Worm (Caenorhabditis elegans) whole organism, young adult: ENCODE measurements around the gene jmjd-3.3.

Experiments
- B0019.2 ChIP-seq: fragments of 200-800 bp; sonication (Bioruptor generic); conservative IDR thresholded peaks from 2 replicates; pipeline ENCODE4 v1.3.6; 2022; ENCODE audit warnings: missing genetic modification reagents, missing genetic modification characterization, missing compliant biosample characterization
- B0336.3 ChIP-seq: fragments of 200-800 bp; sonication (Bioruptor generic); IDR thresholded peaks from 2 replicates; pipeline ENCODE4 v1.3.6; 2022; ENCODE audit warnings: missing genetic modification characterization, missing compliant biosample characterization
- C06A6.2 ChIP-seq: fragments of 200-800 bp; sonication (Bioruptor generic); conservative IDR thresholded peaks from 2 replicates; pipeline ENCODE4 v1.3.6; 2022; ENCODE audit warnings: missing genetic modification characterization, missing compliant biosample characterization
- D2030.7 ChIP-seq: fragments of 200-800 bp; sonication (Bioruptor generic); IDR thresholded peaks from 2 replicates; pipeline ENCODE4 v1.3.6; 2022; ENCODE audit warnings: missing genetic modification reagents, missing genetic modification characterization, missing compliant biosample characterization
- F37B4.10 ChIP-seq: fragments of 200-800 bp; sonication (Bioruptor generic); IDR thresholded peaks from 2 replicates; pipeline ENCODE4 v1.3.6; 2022; ENCODE audit warnings: missing genetic modification characterization, missing compliant biosample characterization
- F52B5.7 ChIP-seq: sonication (generic microtip); optimal IDR thresholded peaks from 2 replicates; lab custom pipeline; 2016; ENCODE audit warnings: mild to moderate bottlenecking, missing genetic modification characterization, missing compliant biosample characterization
- F57C9.4 ChIP-seq: sonication (generic microtip); optimal IDR thresholded peaks from 2 replicates; lab custom pipeline; 2017; ENCODE audit warnings: mild to moderate bottlenecking, missing genetic modification characterization, missing compliant biosample characterization
- Y56A3A.18 ChIP-seq: fragments of 200-800 bp; sonication (Bioruptor generic); IDR thresholded peaks from 2 replicates; pipeline ENCODE4 v1.3.6; 2022; ENCODE audit warnings: missing genetic modification reagents, missing genetic modification characterization, missing compliant biosample characterization
- Y67H2A.10 ChIP-seq: fragments of 200-800 bp; sonication (Bioruptor generic); conservative IDR thresholded peaks from 2 replicates; pipeline ENCODE4 v1.3.6; 2022; ENCODE audit warnings: missing genetic modification reagents, missing genetic modification characterization, missing compliant biosample characterization
- ZK185.1 ChIP-seq: sonication (generic microtip); optimal IDR thresholded peaks from 2 replicates; lab custom pipeline; 2016; ENCODE audit warnings: mild to moderate bottlenecking, missing genetic modification characterization, missing compliant biosample characterization; ENCODE audit not compliant: poor library complexity, severe bottlenecking
- ama-1 ChIP-seq, 3 experiments: fragments of 150-350 bp in 1 of 3; sonication (generic microtip) in 2 of 3; optimal IDR thresholded peaks; 2 replicates each; lab custom pipeline; 2014 to 2018; ENCODE audit warnings: missing biosample characterization in 2 of 3, missing genetic modification characterization in 2 of 3, missing genetic modification reagents in 2 of 3
- aptf-2 ChIP-seq: fragments of 200-800 bp; sonication (Bioruptor generic); conservative IDR thresholded peaks from 2 replicates; pipeline ENCODE4 v1.3.6; 2022; ENCODE audit warnings: missing genetic modification reagents, missing genetic modification characterization, missing compliant biosample characterization
- aptf-3 ChIP-seq: fragments of 200-800 bp; sonication (Bioruptor generic); IDR thresholded peaks from 2 replicates; pipeline ENCODE4 v1.3.6; 2022; ENCODE audit warnings: missing genetic modification characterization, missing compliant biosample characterization
- attf-3 ChIP-seq: fragments of 200-800 bp; sonication (Bioruptor generic); conservative IDR thresholded peaks from 2 replicates; pipeline ENCODE4 v1.3.6; 2022; ENCODE audit warnings: missing genetic modification reagents, missing genetic modification characterization, missing compliant biosample characterization
- attf-5 ChIP-seq: fragments of 200-800 bp; sonication (Bioruptor generic); optimal IDR thresholded peaks from 2 replicates; lab custom pipeline; 2018; ENCODE audit warnings: mild to moderate bottlenecking, missing genetic modification characterization, missing compliant biosample characterization
- attf-6 ChIP-seq: fragments of 200-800 bp; sonication (Bioruptor generic); IDR thresholded peaks from 2 replicates; pipeline ENCODE4 v1.3.6; 2022; ENCODE audit warnings: missing genetic modification reagents, missing genetic modification characterization, missing compliant biosample characterization
- bed-2 ChIP-seq: fragments of 200-800 bp; sonication (Bioruptor generic); IDR thresholded peaks from 2 replicates; pipeline ENCODE4 v1.3.6; 2022; ENCODE audit warnings: missing genetic modification reagents, missing genetic modification characterization, missing compliant biosample characterization
- ccch-3 ChIP-seq: fragments of 200-800 bp; sonication (Bioruptor generic); optimal IDR thresholded peaks from 2 replicates; lab custom pipeline; 2018; ENCODE audit warnings: mild to moderate bottlenecking, missing genetic modification characterization, missing compliant biosample characterization
- ceh-40 ChIP-seq: fragments of 200-800 bp; sonication (Bioruptor generic); IDR thresholded peaks from 2 replicates; pipeline ENCODE4 v1.3.6; 2022; ENCODE audit warnings: missing genetic modification characterization, missing compliant biosample characterization
- ceh-91 ChIP-seq: fragments of 200-800 bp; sonication (Bioruptor generic); IDR thresholded peaks from 2 replicates; pipeline ENCODE4 v1.3.6; 2022; ENCODE audit warnings: missing genetic modification reagents, missing genetic modification characterization, missing compliant biosample characterization
- chd-7 ChIP-seq: sonication (generic microtip); optimal IDR thresholded peaks from 2 replicates; lab custom pipeline; 2016; ENCODE audit warnings: mild to moderate bottlenecking, missing genetic modification characterization, moderate library complexity, missing compliant biosample characterization
- egl-44 ChIP-seq: fragments of 200-800 bp; sonication (Bioruptor generic); IDR thresholded peaks from 2 replicates; pipeline ENCODE4 v1.3.6; 2022; ENCODE audit warnings: missing genetic modification reagents, missing genetic modification characterization, missing compliant biosample characterization
- egrh-3 ChIP-seq: fragments of 200-800 bp; sonication (Bioruptor generic); IDR thresholded peaks from 2 replicates; pipeline ENCODE4 v1.3.6; 2022; ENCODE audit warnings: missing genetic modification reagents, missing genetic modification characterization, missing compliant biosample characterization
- ekl-4 ChIP-seq: fragments of 200-800 bp; sonication (Bioruptor generic); IDR thresholded peaks from 2 replicates; pipeline ENCODE4 v1.3.6; 2022; ENCODE audit warnings: missing genetic modification reagents, missing genetic modification characterization, missing compliant biosample characterization
- gei-17 ChIP-seq: fragments of 200-800 bp; sonication (Bioruptor generic); optimal IDR thresholded peaks from 2 replicates; lab custom pipeline; 2018; ENCODE audit warnings: mild to moderate bottlenecking, missing genetic modification characterization, missing compliant biosample characterization
- hlh-26 ChIP-seq: fragments of 200-800 bp; sonication (Bioruptor generic); conservative IDR thresholded peaks from 2 replicates; pipeline ENCODE4 v1.3.6; 2022; ENCODE audit warnings: missing genetic modification reagents, missing genetic modification characterization, missing compliant biosample characterization
- hmg-1.2 ChIP-seq: fragments of 200-800 bp; sonication (Bioruptor generic); IDR thresholded peaks from 2 replicates; pipeline ENCODE4 v1.3.6; 2022; ENCODE audit warnings: missing genetic modification reagents, missing genetic modification characterization, missing compliant biosample characterization
- hrde-1 ChIP-seq: sonication (generic microtip); optimal IDR thresholded peaks from 2 replicates; lab custom pipeline; 2016; ENCODE audit warnings: missing genetic modification characterization, mild to moderate bottlenecking, missing compliant biosample characterization, moderate library complexity, missing genotype, missing genetic modification reagents, borderline replicate concordance
- lag-1 ChIP-seq: fragments of 200-800 bp; sonication (Bioruptor generic); IDR thresholded peaks from 2 replicates; pipeline ENCODE4 v1.3.6; 2022; ENCODE audit warnings: missing genetic modification reagents, missing genetic modification characterization, missing compliant biosample characterization
- let-526 ChIP-seq: fragments of 200-800 bp; sonication (Bioruptor generic); IDR thresholded peaks from 2 replicates; pipeline ENCODE4 v1.3.6; 2022; ENCODE audit warnings: missing genetic modification reagents, missing genetic modification characterization, missing compliant biosample characterization
- lir-1 ChIP-seq: fragments of 200-800 bp; sonication (Bioruptor generic); conservative IDR thresholded peaks from 2 replicates; pipeline ENCODE4 v1.3.6; 2022; ENCODE audit warnings: missing genetic modification reagents, missing genetic modification characterization, missing compliant biosample characterization
- lsl-1 ChIP-seq: fragments of 200-800 bp; sonication (Bioruptor generic); optimal IDR thresholded peaks from 2 replicates; lab custom pipeline; 2018; ENCODE audit warnings: mild to moderate bottlenecking, missing genetic modification characterization, moderate library complexity, missing compliant biosample characterization
- madf-10 ChIP-seq: sonication (generic microtip); optimal IDR thresholded peaks from 2 replicates; lab custom pipeline; 2016; ENCODE audit warnings: mild to moderate bottlenecking, missing genetic modification characterization, missing compliant biosample characterization
- nfyb-1 ChIP-seq: fragments of 200-800 bp; sonication (Bioruptor generic); IDR thresholded peaks from 2 replicates; pipeline ENCODE4 v1.3.6; 2022; ENCODE audit warnings: missing genetic modification reagents, missing genetic modification characterization, missing compliant biosample characterization
- nhr-120 ChIP-seq: fragments of 200-800 bp; sonication (Bioruptor generic); IDR thresholded peaks from 2 replicates; pipeline ENCODE4 v1.3.6; 2022; ENCODE audit warnings: missing genetic modification characterization, missing compliant biosample characterization
- nhr-27 ChIP-seq: fragments of 200-800 bp; sonication (Bioruptor generic); optimal IDR thresholded peaks from 2 replicates; lab custom pipeline; 2018; ENCODE audit warnings: mild to moderate bottlenecking, missing genetic modification characterization, moderate library complexity, missing compliant biosample characterization
- nhr-90 ChIP-seq: sonication (generic microtip); optimal IDR thresholded peaks from 2 replicates; lab custom pipeline; 2016; ENCODE audit warnings: missing genotype, mild to moderate bottlenecking, missing genetic modification characterization, missing compliant biosample characterization
- pha-4 ChIP-seq: fragments of 150-350 bp; sonication (generic microtip); optimal IDR thresholded peaks from 2 replicates; lab custom pipeline; 2014; ENCODE audit warnings: missing biosample characterization, missing genetic modification reagents, missing genetic modification characterization
- repo-1 ChIP-seq: sonication (generic microtip); optimal IDR thresholded peaks from 2 replicates; lab custom pipeline; 2017; ENCODE audit warnings: mild to moderate bottlenecking, missing genetic modification characterization, missing compliant biosample characterization
- rpc-1 ChIP-seq, 2 experiments: fragments of 150-350 bp in 1 of 2; sonication (generic microtip) in 1 of 2; optimal IDR thresholded peaks; 2 replicates each; lab custom pipeline; 2014 to 2018; ENCODE audit warnings: missing biosample characterization in 1 of 2, missing genetic modification characterization in 1 of 2, missing genetic modification reagents in 1 of 2, missing genotype in 1 of 2
- sdz-38 ChIP-seq: sonication (generic microtip); optimal IDR thresholded peaks from 2 replicates; lab custom pipeline; 2016; ENCODE audit warnings: missing genotype, missing genetic modification characterization, missing compliant biosample characterization
- snpc-1.1 ChIP-seq: sonication (generic microtip); optimal IDR thresholded peaks from 2 replicates; lab custom pipeline; 2017; ENCODE audit warnings: missing genetic modification characterization, mild to moderate bottlenecking, missing compliant biosample characterization, antibody characterized with exemption, moderate library complexity, missing genotype, missing genetic modification reagents; ENCODE audit not compliant: insufficient read depth
- snpc-4 ChIP-seq, 5 experiments: fragments of 150-350 bp in 1 of 5; sonication (generic microtip) in 4 of 5; optimal IDR thresholded peaks; 2 replicates each; lab custom pipeline; 2014 to 2018; ENCODE audit warnings: missing genetic modification characterization in 5 of 5, missing biosample characterization in 3 of 5, antibody characterized with exemption in 2 of 5, mild to moderate bottlenecking in 2 of 5, missing compliant biosample characterization in 2 of 5, missing genotype in 2 of 5, moderate library complexity in 2 of 5, missing genetic modification reagents in 1 of 5
- somi-1 ChIP-seq: fragments of 200-800 bp; sonication (Bioruptor generic); optimal IDR thresholded peaks from 2 replicates; lab custom pipeline; 2018; ENCODE audit warnings: mild to moderate bottlenecking, missing genetic modification characterization, missing compliant biosample characterization
- tbp1 ChIP-seq: fragments of 200-800 bp; sonication (Bioruptor generic); optimal IDR thresholded peaks from 2 replicates; lab custom pipeline; 2018; ENCODE audit warnings: mild to moderate bottlenecking, missing genetic modification characterization, missing compliant biosample characterization
- tlf-1 ChIP-seq: fragments of 200-800 bp; sonication (Bioruptor generic); optimal IDR thresholded peaks from 2 replicates; lab custom pipeline; 2018; ENCODE audit warnings: mild to moderate bottlenecking, missing genetic modification characterization, missing compliant biosample characterization
- ztf-26 ChIP-seq: sonication (generic microtip); optimal IDR thresholded peaks from 2 replicates; lab custom pipeline; 2017; ENCODE audit warnings: missing genetic modification characterization, missing compliant biosample characterization
- ztf-6 ChIP-seq: fragments of 200-800 bp; sonication (Bioruptor generic); IDR thresholded peaks from 2 replicates; pipeline ENCODE4 v1.3.6; 2022; ENCODE audit warnings: missing genetic modification reagents, missing genetic modification characterization, missing compliant biosample characterization

The jmjd-3.3 gene

ce11 chrX:13414974-13415373, 21.2 kb upstream of the jmjd-3.3 start (continued):
- TF ChIP-seq C06A6.2 (GFP tag; lab: Robert Waterston, UW) (no peak), madf-10 (tag; lab: Kevin White, UChicago) (peak; percentile 44), attf-5 (no peak), egrh-3 (no peak), egl-44 (peak; percentile 50; the same call in 1 of the 2 replicates), lir-1 (GFP tag; lab: Robert Waterston, UW) (no peak), ceh-40 (GFP tag; lab: Robert Waterston, UW) (0 out of 2 replicates have a peak, but pooled peaks have one; percentile 61), F37B4.10 (GFP tag; lab: Robert Waterston, UW) (no peak), nfyb-1 (GFP tag; lab: Robert Waterston, UW) (peak; percentile 44; the same call in 1 of the 2 replicates), nhr-27 (tag; lab: Kevin White, UChicago) (no peak), somi-1 (GFP tag; lab: Kevin White, UChicago) (peak; percentile 23), let-526 (GFP tag; lab: Robert Waterston, UW) (no peak), aptf-2 (no peak), lsl-1 (GFP tag; lab: Kevin White, UChicago) (no peak), ccch-3 (GFP tag; lab: Kevin White, UChicago) (no peak), ztf-6 (GFP tag; lab: Robert Waterston, UW) (no peak), rpc-1 (optimal IDR thresholded peaks at IDR 0.05; lab: Kevin White, UChicago) (peak; percentile 69), rpc-1 (tag; optimal IDR thresholded peaks at IDR 0.05; lab: Kevin White, UChicago) (peak; percentile 79), lag-1 (no peak), tbp1 (GFP tag; lab: Kevin White, UChicago) (peak; percentile 93), ZK185.1 (peak; percentile 31), attf-6 (GFP tag; lab: Robert Waterston, UW) (no peak), snpc-4 (GFP tag; optimal IDR thresholded peaks at IDR 0.05; lab: Kevin White, UChicago) (peak; percentile 75), snpc-4 (tag; optimal IDR thresholded peaks at IDR 0.05; lab: Kevin White, UChicago) (peak in 3 of 4 experiments; percentile 3 to 82 (median 72)), hrde-1 (tag; lab: Kevin White, UChicago) (peak; percentile 22), ztf-26 (tag; lab: Kevin White, UChicago) (no peak), chd-7 (tag; lab: Kevin White, UChicago) (peak; percentile 55), repo-1 (tag; lab: Kevin White, UChicago) (no peak), Y67H2A.10 (GFP tag; lab: Robert Waterston, UW) (no peak), attf-3 (GFP tag; lab: Robert Waterston, UW) (no peak), nhr-120 (GFP tag; lab: Robert Waterston, UW) (no peak), F57C9.4 (tag; lab: Kevin White, UChicago) (no peak), B0336.3 (GFP tag; lab: Robert Waterston, UW) (no peak), Y56A3A.18 (GFP tag; lab: Robert Waterston, UW) (no peak), pha-4 (tag; lab: Kevin White, UChicago) (no peak), tlf-1 (GFP tag; lab: Kevin White, UChicago) (no peak), F52B5.7 (no peak), ama-1 (optimal IDR thresholded peaks at IDR 0.05; lab: Kevin White, UChicago) (no peak), ama-1 (GFP tag; optimal IDR thresholded peaks at IDR 0.05; lab: Kevin White, UChicago) (peak in 1 of 2 experiments; percentile 58), ekl-4 (GFP tag; lab: Robert Waterston, UW) (peak; percentile 37; the same call in 1 of the 2 replicates), D2030.7 (GFP tag; lab: Robert Waterston, UW) (peak; percentile 50), bed-2 (no peak), hmg-1.2 (peak; percentile 55), ceh-91 (GFP tag; lab: Robert Waterston, UW) (no peak), B0019.2 (no peak), aptf-3 (no peak), snpc-1.1 (tag; lab: Kevin White, UChicago) (peak; percentile 17), gei-17 (GFP tag; lab: Kevin White, UChicago) (no peak), nhr-90 (peak; percentile 78), sdz-38 (tag; lab: Kevin White, UChicago) (no peak), hlh-26 (GFP tag; lab: Robert Waterston, UW) (no peak)
